Fruit fly (Drosophila melanogaster): Measurements from ENCODE around the gene CG4116.

Gene CG4116

dm6 chrX:3045953-3046352, 21.4 kb downstream of the CG4116 start:
- TF ChIP-seq OdsH (GFP tag; optimal IDR thresholded peaks at IDR 0.05) (peak; percentile 84), Sp1 (GFP tag; optimal IDR thresholded peaks at IDR 0.05) (peak; percentile 87), woc (GFP tag; optimal IDR thresholded peaks at IDR 0.05) (peak; percentile 89), Dfd (GFP tag; optimal IDR thresholded peaks at IDR 0.05) (no peak), dsf (GFP tag; optimal IDR thresholded peaks at IDR 0.05; ENCODE audit: borderline replicate concordance) (no peak), psq (GFP tag; optimal IDR thresholded peaks at IDR 0.05) (peak; percentile 80), dl (GFP tag; optimal IDR thresholded peaks at IDR 0.05; ENCODE audit: insufficient read depth in 1 of 2, partially characterized antibody in 2 of 2) (no peak), Vsx2 (GFP tag; optimal IDR thresholded peaks at IDR 0.05; ENCODE audit: partially characterized antibody) (no peak), tai (GFP tag; optimal IDR thresholded peaks at IDR 0.05) (peak; percentile 70), fru (GFP tag; optimal IDR thresholded peaks at IDR 0.05) (peak; percentile 91), rgr (GFP tag; optimal IDR thresholded peaks at IDR 0.05) (peak; percentile 88), dmrt93B (GFP tag; optimal IDR thresholded peaks at IDR 0.05) (peak; percentile 85), Rel (GFP tag; optimal IDR thresholded peaks at IDR 0.05) (peak; percentile 59), Rel (tag; optimal IDR thresholded peaks at IDR 0.05) (peak; percentile 33), Hr83 (GFP tag; optimal IDR thresholded peaks at IDR 0.05; ENCODE audit: poor library complexity, severe bottlenecking) (no peak), GATAd (GFP tag; optimal IDR thresholded peaks at IDR 0.05) (peak; percentile 51), HLH106 (tag; optimal IDR thresholded peaks at IDR 0.05) (peak; percentile 86), N (GFP tag; optimal IDR thresholded peaks at IDR 0.05) (no peak), sage (GFP tag; optimal IDR thresholded peaks at IDR 0.05) (peak; percentile 59), sv (GFP tag; optimal IDR thresholded peaks at IDR 0.05) (no peak), br (GFP tag; optimal IDR thresholded peaks at IDR 0.05) (peak; percentile 92), pan (optimal IDR thresholded peaks at IDR 0.05) (no peak), brk (GFP tag; optimal IDR thresholded peaks at IDR 0.05) (peak; percentile 61), Myc (optimal IDR thresholded peaks at IDR 0.05) (no peak), lola (GFP tag; optimal IDR thresholded peaks at IDR 0.05) (no peak), ey (GFP tag; optimal IDR thresholded peaks at IDR 0.05) (peak; percentile 92), Mio (GFP tag; optimal IDR thresholded peaks at IDR 0.05) (no peak), h (GFP tag; optimal IDR thresholded peaks at IDR 0.05) (peak; percentile 91), Dif (GFP tag; optimal IDR thresholded peaks at IDR 0.05; ENCODE audit: partially characterized antibody) (no peak), jim (GFP tag; optimal IDR thresholded peaks at IDR 0.05) (no peak), Hnf4 (GFP tag; optimal IDR thresholded peaks at IDR 0.05) (peak; percentile 85), CrebA (GFP tag; optimal IDR thresholded peaks at IDR 0.05; ENCODE audit: borderline replicate concordance) (peak; percentile 62), Hr78 (GFP tag; optimal IDR thresholded peaks at IDR 0.05) (no peak), usp (GFP tag; optimal IDR thresholded peaks at IDR 0.05) (no peak), foxo (GFP tag; optimal IDR thresholded peaks at IDR 0.05) (peak in 1 of 2 experiments; percentile 87), Abd-B (GFP tag; optimal IDR thresholded peaks at IDR 0.05) (no peak), CG32264 (GFP tag; optimal IDR thresholded peaks at IDR 0.05) (peak; percentile 70), Jra (GFP tag; optimal IDR thresholded peaks at IDR 0.05) (peak; percentile 80), CG9705 (GFP tag; optimal IDR thresholded peaks at IDR 0.05) (peak; percentile 54)

dm6 chrX:3045424-3045823, 21.9 kb downstream of the CG4116 start:
- TF ChIP-seq sage (GFP tag; optimal IDR thresholded peaks at IDR 0.05) (no peak), Mio (GFP tag; optimal IDR thresholded peaks at IDR 0.05) (no peak), OdsH (GFP tag; optimal IDR thresholded peaks at IDR 0.05) (no peak), Abd-B (GFP tag; optimal IDR thresholded peaks at IDR 0.05) (no peak), rgr (GFP tag; optimal IDR thresholded peaks at IDR 0.05) (no peak), Jra (GFP tag; optimal IDR thresholded peaks at IDR 0.05) (no peak), dmrt93B (GFP tag; optimal IDR thresholded peaks at IDR 0.05) (no peak), Hnf4 (GFP tag; optimal IDR thresholded peaks at IDR 0.05) (no peak), psq (GFP tag; optimal IDR thresholded peaks at IDR 0.05) (no peak), N (GFP tag; optimal IDR thresholded peaks at IDR 0.05) (no peak), Sp1 (GFP tag; optimal IDR thresholded peaks at IDR 0.05) (no peak), usp (GFP tag; optimal IDR thresholded peaks at IDR 0.05) (no peak), woc (GFP tag; optimal IDR thresholded peaks at IDR 0.05) (no peak), Dfd (GFP tag; optimal IDR thresholded peaks at IDR 0.05) (no peak), HLH106 (tag; optimal IDR thresholded peaks at IDR 0.05) (no peak), h (GFP tag; optimal IDR thresholded peaks at IDR 0.05) (no peak), Vsx2 (GFP tag; optimal IDR thresholded peaks at IDR 0.05; ENCODE audit: partially characterized antibody) (no peak), GATAd (GFP tag; optimal IDR thresholded peaks at IDR 0.05) (no peak), fru (GFP tag; optimal IDR thresholded peaks at IDR 0.05) (no peak), Rel (GFP tag; optimal IDR thresholded peaks at IDR 0.05) (no peak), Rel (tag; optimal IDR thresholded peaks at IDR 0.05) (no peak)
